Fruit fly (Drosophila melanogaster) whole organism, embryonic: ENCODE data around the gene Rnp4F.
A peak's percentile ranks its signal among the peaks of the same experiment; 100 is the strongest.

Experiments
- CG10543 ChIP-seq: fragments of 200-800 bp; sonication (Bioruptor generic); optimal IDR thresholded peaks from 3 replicates; lab custom pipeline; 2017; ENCODE audit warnings: missing biosample characterization, mild to moderate bottlenecking, missing genetic modification characterization, moderate library complexity
- CG10979 ChIP-seq: fragments of 200-800 bp; sonication (Bioruptor generic); optimal IDR thresholded peaks from 2 replicates; lab custom pipeline; 2018; ENCODE audit warnings: missing biosample characterization, mild to moderate bottlenecking, missing genetic modification characterization, moderate library complexity
- CG11456 ChIP-seq: fragments of 200-800 bp; sonication (Bioruptor generic); IDR thresholded peaks from 3 replicates; pipeline ENCODE4 v1.3.6; 2022; ENCODE audit warnings: missing biosample characterization, missing genetic modification characterization
- CG12155 ChIP-seq: fragments of 200-800 bp; sonication (Bioruptor generic); optimal IDR thresholded peaks from 3 replicates; lab custom pipeline; 2016; ENCODE audit warnings: missing biosample characterization, missing genetic modification characterization
- CG13624 ChIP-seq: fragments of 200-800 bp; sonication (Bioruptor generic); optimal IDR thresholded peaks from 2 replicates; lab custom pipeline; 2016; ENCODE audit warnings: missing biosample characterization, missing genetic modification characterization
- CG14667 ChIP-seq: fragments of 200-800 bp; sonication (Bioruptor generic); IDR thresholded peaks from 2 replicates; pipeline ENCODE4 v1.3.6; 2022; ENCODE audit warnings: missing biosample characterization, missing genetic modification characterization
- CG15011 ChIP-seq: fragments of 200-800 bp; sonication (Bioruptor generic); optimal IDR thresholded peaks from 3 replicates; lab custom pipeline; 2018; ENCODE audit warnings: missing biosample characterization, mild to moderate bottlenecking, missing genetic modification characterization
- CG15479 ChIP-seq: fragments of 200-800 bp; sonication (Bioruptor generic); optimal IDR thresholded peaks from 3 replicates; lab custom pipeline; 2019; ENCODE audit warnings: missing biosample characterization, mild to moderate bottlenecking, missing genetic modification characterization, moderate library complexity
- CG1603 ChIP-seq: fragments of 200-800 bp; sonication (Bioruptor generic); optimal IDR thresholded peaks from 2 replicates; lab custom pipeline; 2019; ENCODE audit warnings: missing biosample characterization, mild to moderate bottlenecking, missing genetic modification characterization, moderate library complexity
- CG16815 ChIP-seq: fragments of 200-800 bp; sonication (Bioruptor generic); optimal IDR thresholded peaks from 3 replicates; lab custom pipeline; 2017; ENCODE audit warnings: missing biosample characterization, mild to moderate bottlenecking, missing genetic modification characterization
- CG17568 ChIP-seq: fragments of 200-800 bp; sonication (Bioruptor generic); optimal IDR thresholded peaks from 2 replicates; lab custom pipeline; 2018; ENCODE audit warnings: missing biosample characterization, mild to moderate bottlenecking, missing genetic modification characterization, moderate library complexity
- CG2120 ChIP-seq: fragments of 200-800 bp; sonication (Bioruptor generic); optimal IDR thresholded peaks from 3 replicates; lab custom pipeline; 2016; ENCODE audit warnings: missing biosample characterization, missing genetic modification characterization
- CG2712 ChIP-seq: fragments of 200-800 bp; optimal IDR thresholded peaks from 3 replicates; lab custom pipeline; 2019; ENCODE audit warnings: missing biosample characterization, mild to moderate bottlenecking, missing genetic modification characterization, moderate library complexity
- CG32767 ChIP-seq: fragments of 200-800 bp; sonication (Bioruptor generic); IDR thresholded peaks from 2 replicates; pipeline ENCODE4 v1.3.6; 2022; ENCODE audit warnings: missing biosample characterization, missing genetic modification characterization
- CG3281 ChIP-seq: fragments of 200-800 bp; sonication (Bioruptor generic); optimal IDR thresholded peaks from 3 replicates; lab custom pipeline; 2017; ENCODE audit warnings: missing biosample characterization, mild to moderate bottlenecking, missing genetic modification characterization
- CG3838 ChIP-seq: fragments of 200-800 bp; sonication (Bioruptor generic); optimal IDR thresholded peaks from 3 replicates; lab custom pipeline; 2016; ENCODE audit warnings: missing biosample characterization, missing genetic modification characterization
- CG4328 ChIP-seq: fragments of 200-800 bp; sonication (Bioruptor generic); optimal IDR thresholded peaks from 3 replicates; lab custom pipeline; 2017; ENCODE audit warnings: missing biosample characterization, missing genetic modification reagents, missing genetic modification characterization
- CG4617 ChIP-seq: fragments of 200-800 bp; sonication (Bioruptor generic); optimal IDR thresholded peaks from 3 replicates; lab custom pipeline; 2016; ENCODE audit warnings: missing biosample characterization, missing genetic modification characterization, borderline replicate concordance
- CG6272 ChIP-seq: fragments of 200-800 bp; sonication (Bioruptor generic); IDR thresholded peaks from 2 replicates; pipeline ENCODE4 v1.3.6; 2022; ENCODE audit warnings: missing biosample characterization, missing genetic modification characterization
- CG6654 ChIP-seq: fragments of 200-800 bp; sonication (Bioruptor generic); optimal IDR thresholded peaks from 2 replicates; lab custom pipeline; 2017; ENCODE audit warnings: missing biosample characterization, mild to moderate bottlenecking, missing genetic modification characterization
- CG7963 ChIP-seq: fragments of 200-800 bp; sonication (Bioruptor generic); IDR thresholded peaks from 3 replicates; pipeline ENCODE4 v1.3.6; 2022; ENCODE audit warnings: missing biosample characterization, missing genetic modification characterization; ENCODE audit not compliant: partially characterized antibody
- CG8089 ChIP-seq: fragments of 200-800 bp; sonication (Bioruptor generic); optimal IDR thresholded peaks from 3 replicates; lab custom pipeline; 2016; ENCODE audit warnings: missing biosample characterization, missing genetic modification characterization
- CG8924 ChIP-seq: fragments of 200-800 bp; optimal IDR thresholded peaks from 3 replicates; lab custom pipeline; 2019; ENCODE audit warnings: missing biosample characterization, mild to moderate bottlenecking, missing genetic modification characterization, moderate library complexity
- CG8944 ChIP-seq: fragments of 200-800 bp; sonication (Bioruptor generic); optimal IDR thresholded peaks from 3 replicates; lab custom pipeline; 2016; ENCODE audit warnings: missing biosample characterization, missing genetic modification characterization
- CHES-1-like ChIP-seq: fragments of 200-800 bp; sonication (Bioruptor generic); optimal IDR thresholded peaks from 2 replicates; lab custom pipeline; 2016; ENCODE audit warnings: missing biosample characterization, missing genetic modification characterization
- Chrac-16 ChIP-seq: fragments of 200-800 bp; sonication (Bioruptor generic); optimal IDR thresholded peaks from 3 replicates; lab custom pipeline; 2016; ENCODE audit warnings: missing biosample characterization, missing genetic modification characterization
- Doc2 ChIP-seq: fragments of 200-800 bp; sonication (Bioruptor generic); IDR thresholded peaks from 2 replicates; pipeline ENCODE4 v1.3.6; 2022; ENCODE audit warnings: missing biosample characterization, missing genetic modification characterization
- GATAe ChIP-seq: fragments of 200-800 bp; sonication (Bioruptor generic); conservative IDR thresholded peaks from 2 replicates; pipeline ENCODE4 v1.3.6; 2022; ENCODE audit warnings: missing biosample characterization, missing genetic modification characterization
- Gsc ChIP-seq: fragments of 200-800 bp; sonication (Bioruptor generic); IDR thresholded peaks from 2 replicates; pipeline ENCODE4 v1.3.6; 2022; ENCODE audit warnings: missing biosample characterization, missing genetic modification characterization
- HLH3B ChIP-seq: fragments of 200-800 bp; sonication (Bioruptor generic); IDR thresholded peaks from 2 replicates; pipeline ENCODE4 v1.3.6; 2022; ENCODE audit warnings: missing biosample characterization, missing genetic modification characterization
- Hand ChIP-seq: fragments of 200-800 bp; sonication (Bioruptor generic); optimal IDR thresholded peaks from 2 replicates; lab custom pipeline; 2017; ENCODE audit warnings: mild to moderate bottlenecking, missing biosample characterization, missing genetic modification reagents, missing genetic modification characterization
- HmgZ ChIP-seq: fragments of 200-800 bp; sonication (Bioruptor generic); optimal IDR thresholded peaks from 2 replicates; lab custom pipeline; 2018; ENCODE audit warnings: missing biosample characterization, mild to moderate bottlenecking, missing genetic modification characterization
- Lim3 ChIP-seq: fragments of 200-800 bp; sonication (Bioruptor generic); IDR thresholded peaks from 2 replicates; pipeline ENCODE4 v1.3.6; 2022; ENCODE audit warnings: missing biosample characterization, missing genetic modification characterization
- MBD-R2 ChIP-seq: fragments of 200-800 bp; sonication (Bioruptor generic); IDR thresholded peaks from 2 replicates; pipeline ENCODE4 v1.3.6; 2022; ENCODE audit warnings: missing biosample characterization, missing genetic modification characterization
- Med ChIP-seq: fragments of 200-800 bp; sonication (Bioruptor generic); peaks from one replicate; lab custom pipeline; 2016; ENCODE audit warnings: missing biosample characterization, missing genetic modification characterization, mild to moderate bottlenecking, inconsistent platforms, moderate library complexity
- Nf-YA ChIP-seq: fragments of 200-800 bp; sonication (Bioruptor generic); IDR thresholded peaks from 2 replicates; pipeline ENCODE4 v1.3.6; 2022; ENCODE audit warnings: missing biosample characterization, missing genetic modification characterization
- Side ChIP-seq: fragments of 200-800 bp; sonication (Bioruptor generic); optimal IDR thresholded peaks from 2 replicates; lab custom pipeline; 2016; ENCODE audit warnings: missing biosample characterization, missing genetic modification characterization
- Sry-δ ChIP-seq: fragments of 200-800 bp; sonication (Bioruptor generic); optimal IDR thresholded peaks from 2 replicates; lab custom pipeline; 2016; ENCODE audit warnings: missing biosample characterization, missing genetic modification characterization
- chinmo ChIP-seq: fragments of 200-800 bp; sonication (Bioruptor generic); IDR thresholded peaks from 4 replicates; pipeline ENCODE4 v1.3.6; 2022; ENCODE audit warnings: missing biosample characterization, missing genetic modification characterization; ENCODE audit not compliant: partially characterized antibody
- crc ChIP-seq: fragments of 200-800 bp; sonication (Bioruptor generic); optimal IDR thresholded peaks from 2 replicates; lab custom pipeline; 2016; ENCODE audit warnings: missing biosample characterization, missing genetic modification characterization
- dan ChIP-seq: fragments of 200-800 bp; sonication (Bioruptor generic); IDR thresholded peaks from 2 replicates; pipeline ENCODE4 v1.3.6; 2022; ENCODE audit warnings: missing biosample characterization, missing genetic modification characterization
- exex ChIP-seq: fragments of 200-800 bp; sonication (Bioruptor generic); optimal IDR thresholded peaks from 4 replicates; lab custom pipeline; 2018; ENCODE audit warnings: missing biosample characterization, mild to moderate bottlenecking, missing genetic modification characterization, moderate library complexity
- fd102C ChIP-seq: fragments of 200-800 bp; sonication (Bioruptor generic); optimal IDR thresholded peaks from 2 replicates; lab custom pipeline; 2018; ENCODE audit warnings: missing biosample characterization, mild to moderate bottlenecking, missing genetic modification characterization, moderate library complexity
- ftz-f1 ChIP-seq: fragments of 200-800 bp; sonication (Bioruptor generic); optimal IDR thresholded peaks from 2 replicates; lab custom pipeline; 2016; ENCODE audit warnings: missing biosample characterization, missing genetic modification characterization
- ham ChIP-seq: fragments of 200-800 bp; sonication (Bioruptor generic); IDR thresholded peaks from 2 replicates; pipeline ENCODE4 v1.3.6; 2022; ENCODE audit warnings: missing biosample characterization, missing genetic modification characterization
- inv ChIP-seq: fragments of 200-800 bp; sonication (Bioruptor generic); IDR thresholded peaks from 2 replicates; pipeline ENCODE4 v1.3.6; 2022; ENCODE audit warnings: missing biosample characterization, missing genetic modification characterization; ENCODE audit not compliant: partially characterized antibody
- peb ChIP-seq: fragments of 200-800 bp; sonication (Bioruptor generic); IDR thresholded peaks from 2 replicates; pipeline ENCODE4 v1.3.6; 2022; ENCODE audit warnings: missing biosample characterization, missing genetic modification characterization
- sisA ChIP-seq: fragments of 200-800 bp; sonication (Bioruptor generic); IDR thresholded peaks from 2 replicates; pipeline ENCODE4 v1.3.6; 2022; ENCODE audit warnings: missing biosample characterization, missing genetic modification characterization
- tll ChIP-seq, 2 experiments: fragments of 200-800 bp in 1 of 2; fragments of >200 bp in 1 of 2; sonication (Bioruptor generic) in 1 of 2; optimal IDR thresholded peaks; 2 replicates each; lab custom pipeline; 2017 to 2019; ENCODE audit warnings: missing biosample characterization in 2 of 2, missing genetic modification characterization in 2 of 2, mild to moderate bottlenecking in 1 of 2, moderate library complexity in 1 of 2
- trem ChIP-seq: fragments of 200-800 bp; optimal IDR thresholded peaks from 3 replicates; lab custom pipeline; 2019; ENCODE audit warnings: missing biosample characterization, mild to moderate bottlenecking, missing genetic modification characterization, moderate library complexity
- twi ChIP-seq: fragments of 200-800 bp; optimal IDR thresholded peaks from 2 replicates; lab custom pipeline; 2019; ENCODE audit warnings: missing biosample characterization, mild to moderate bottlenecking, missing genetic modification characterization, moderate library complexity

Rnp4F gene

DNA sequence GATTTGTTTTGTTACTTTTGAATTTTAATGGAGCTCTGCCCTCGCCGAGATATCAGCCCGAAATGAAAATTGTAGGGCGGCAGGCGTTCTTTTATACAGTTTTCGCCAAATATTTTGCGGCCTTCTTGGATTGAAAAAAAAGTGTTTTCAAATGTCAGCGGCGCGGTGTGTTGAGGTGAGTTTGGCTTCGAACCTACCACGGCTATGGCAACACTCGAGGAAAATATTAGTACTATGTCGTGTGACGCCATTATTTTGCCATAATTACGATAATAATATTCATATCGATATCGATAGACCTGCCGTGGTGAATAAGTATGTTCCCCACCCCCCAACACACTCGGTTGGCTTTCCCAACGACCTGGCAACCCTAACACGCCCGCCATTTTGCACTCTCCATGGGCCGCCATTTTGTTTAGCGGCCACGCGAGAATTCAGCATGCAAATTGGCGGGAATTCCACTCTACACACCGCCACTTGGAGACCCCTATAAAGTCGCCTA, 10.6 kb downstream of the Rnp4F start, which contains the start of the genes TrxT and dhd (continued):
- TF ChIP-seq CG8089 (GFP tag; lab: Kevin White, UChicago), result no peak
- TF ChIP-seq ftz-f1 (GFP tag; lab: Kevin White, UChicago), result no peak
- no peak for TF ChIP-seq Hand
- TF ChIP-seq sisA, result no peak
- no peak for TF ChIP-seq CG15479 (GFP tag; lab: Kevin White, UChicago)
- TF ChIP-seq CG3838, result no peak
- TF ChIP-seq CG12155 (GFP tag; lab: Kevin White, UChicago), result no peak
- TF ChIP-seq dan (GFP tag; lab: Robert Waterston, UW), result no peak
- TF ChIP-seq CG2120 (GFP tag; lab: Kevin White, UChicago), result peak; percentile 40
- TF ChIP-seq Side (GFP tag; lab: Kevin White, UChicago), result no peak
- no peak for TF ChIP-seq crc (GFP tag; lab: Kevin White, UChicago)
- 0 out of 2 replicates have a peak, but pooled peaks have one; percentile 5 for TF ChIP-seq HLH3B (GFP tag; lab: Robert Waterston, UW)
- 0 out of 4 replicates have a peak, but pooled peaks have one; percentile 62 for TF ChIP-seq chinmo (GFP tag; lab: Robert Waterston, UW)
- TF ChIP-seq Lim3, result no peak
- no peak for TF ChIP-seq exex (tag; lab: Kevin White, UChicago)
- TF ChIP-seq CHES-1-like (GFP tag; lab: Kevin White, UChicago), result peak; percentile 38
- peak; percentile 45 for TF ChIP-seq CG13624 (GFP tag; lab: Kevin White, UChicago)
- TF ChIP-seq CG10543 (GFP tag; lab: Kevin White, UChicago), result no peak
- 0 out of 3 replicates have a peak, but pooled peaks have one; percentile 57 for TF ChIP-seq CG11456 (GFP tag; lab: Robert Waterston, UW)
- TF ChIP-seq CG16815 (GFP tag; lab: Kevin White, UChicago), result no peak
- TF ChIP-seq Chrac-16 (GFP tag; lab: Kevin White, UChicago), result no peak
- 0 out of 3 replicates have a peak, but pooled peaks have one; percentile 4 for TF ChIP-seq CG7963 (GFP tag; lab: Robert Waterston, UW)
- TF ChIP-seq Nf-YA, result no peak
- no peak for TF ChIP-seq CG1603 (tag; lab: Kevin White, UChicago)
- TF ChIP-seq CG8944 (GFP tag; lab: Kevin White, UChicago), result no peak
- peak; percentile 16 for TF ChIP-seq CG3281 (GFP tag; lab: Kevin White, UChicago)
- TF ChIP-seq CG2712 (tag; lab: Kevin White, UChicago), result no peak
- peak; percentile 15 for TF ChIP-seq trem
- TF ChIP-seq Med, result peak; percentile 93
- TF ChIP-seq HmgZ (tag; lab: Kevin White, UChicago), result peak; percentile 49
- no peak for TF ChIP-seq fd102C (GFP tag; lab: Kevin White, UChicago)
- peak; percentile 9 for TF ChIP-seq CG10979
- no peak for TF ChIP-seq tll (GFP tag; optimal IDR thresholded peaks at IDR 0.05; lab: Kevin White, UChicago)
- TF ChIP-seq GATAe (GFP tag; lab: Robert Waterston, UW), result no peak
- TF ChIP-seq ham (GFP tag; lab: Robert Waterston, UW), result no peak
- TF ChIP-seq inv (GFP tag; lab: Robert Waterston, UW), result no peak
- peak; percentile 17; the same call in 1 of the 2 replicates for TF ChIP-seq CG6272 (GFP tag; lab: Robert Waterston, UW)
- TF ChIP-seq CG4617, result no peak
- TF ChIP-seq CG17568, result no peak
- TF ChIP-seq Gsc, result no peak
- TF ChIP-seq CG8924 (tag; lab: Kevin White, UChicago), result no peak
- peak; percentile 70 for TF ChIP-seq MBD-R2 (GFP tag; lab: Robert Waterston, UW)
- TF ChIP-seq CG6654 (GFP tag; lab: Kevin White, UChicago), result no peak
- no peak for TF ChIP-seq Doc2
- TF ChIP-seq twi (tag; lab: Kevin White, UChicago), result no peak
- no peak for TF ChIP-seq CG15011 (GFP tag; lab: Kevin White, UChicago)
- peak; percentile 63 for TF ChIP-seq Sry-δ
- TF ChIP-seq CG32767, result no peak
- no peak for TF ChIP-seq CG14667 (GFP tag; lab: Robert Waterston, UW)
- no peak for TF ChIP-seq CG4328 (GFP tag; lab: Kevin White, UChicago)
- TF ChIP-seq peb (GFP tag; lab: Robert Waterston, UW), result 0 out of 2 replicates have a peak, but pooled peaks have one; percentile 16
